Worm (Caenorhabditis elegans): ENCODE measurements around the gene emb-8.
"Not testable (repeated sequence)": the region's sequence is repeated elsewhere in the genome, so short reads cannot be mapped to it uniquely, and the experiment has no call there.

emb-8 gene

DNA sequence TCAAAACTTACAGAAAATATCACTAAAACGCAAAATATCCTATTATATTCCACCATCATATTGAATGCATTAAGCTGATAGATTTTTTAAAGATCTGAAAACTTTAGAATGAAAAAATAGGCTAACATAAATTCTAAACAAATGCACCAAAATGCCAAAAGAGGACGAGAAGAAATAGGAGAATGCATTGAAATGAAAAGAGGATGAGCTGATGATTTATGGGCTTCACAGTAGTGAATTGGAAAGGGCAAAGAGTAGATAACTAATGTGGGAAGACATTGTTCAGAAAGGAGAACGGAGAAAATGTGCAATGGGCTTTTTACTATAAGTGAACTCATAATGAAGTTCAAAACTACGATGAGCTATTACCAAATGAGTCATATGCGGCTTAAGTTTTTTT is 18.0 kb upstream of the emb-8 start, which contains the start of gene cutl-19:
Gene cutl-19 (minus strand): TSS at position 101 of the 400 bp plus-strand sequence.
- TF ChIP-seq gmeb-1 (tag; optimal IDR thresholded peaks at IDR 0.05): no peak
- TF ChIP-seq nhr-11 (tag; optimal IDR thresholded peaks at IDR 0.05): no peak
- no peak for TF ChIP-seq nhr-129 (tag; optimal IDR thresholded peaks at IDR 0.05)
- TF ChIP-seq zag-1 (tag; optimal IDR thresholded peaks at IDR 0.05): no peak
- no peak for TF ChIP-seq C34F6.9 (tag; optimal IDR thresholded peaks at IDR 0.05)
- no peak for TF ChIP-seq ztf-1 (GFP tag; conservative IDR thresholded peaks at IDR 0.05)
- TF ChIP-seq Y55F3AM.14 (GFP tag; optimal IDR thresholded peaks at IDR 0.05): no peak
- TF ChIP-seq aly-2 (tag; optimal IDR thresholded peaks at IDR 0.05): no peak
- no peak for TF ChIP-seq ztf-11 (tag; optimal IDR thresholded peaks at IDR 0.05)
- no peak for TF ChIP-seq lsy-2 (tag; optimal IDR thresholded peaks at IDR 0.05)
- TF ChIP-seq peb-1 (tag; optimal IDR thresholded peaks at IDR 0.05): no peak
- TF ChIP-seq ztf-4 (tag; optimal IDR thresholded peaks at IDR 0.05): no peak
- no peak for TF ChIP-seq alr-1 (tag; optimal IDR thresholded peaks at IDR 0.05)
- TF ChIP-seq lin-11 (tag; optimal IDR thresholded peaks at IDR 0.05): no peak
- TF ChIP-seq sma-3 (GFP tag; optimal IDR thresholded peaks at IDR 0.05): no peak
- no peak for TF ChIP-seq sem-4 (tag; optimal IDR thresholded peaks at IDR 0.05)
- no peak for TF ChIP-seq ceh-82 (tag; optimal IDR thresholded peaks at IDR 0.05)
- no peak for TF ChIP-seq dmd-4 (tag; optimal IDR thresholded peaks at IDR 0.05)
- TF ChIP-seq elt-3 (tag; optimal IDR thresholded peaks at IDR 0.05): no peak
- TF ChIP-seq crh-2 (tag; optimal IDR thresholded peaks at IDR 0.05): no peak

ce11 chrIII:5215375-5215774 is 15.9 kb upstream of the emb-8 start, which contains the start of gene ZC155.4:
Gene ZC155.4 (minus strand): TSS chrIII:5215475.
- TF ChIP-seq mdl-1 (tag; optimal IDR thresholded peaks at IDR 0.05) (no peak), dmd-4 (tag; optimal IDR thresholded peaks at IDR 0.05) (no peak), mab-5 (tag; optimal IDR thresholded peaks at IDR 0.05) (no peak), C34F6.9 (tag; optimal IDR thresholded peaks at IDR 0.05) (no peak), unc-39 (tag; optimal IDR thresholded peaks at IDR 0.05) (no peak), skn-1 (tag; optimal IDR thresholded peaks at IDR 0.05) (no peak), lsy-2 (tag; optimal IDR thresholded peaks at IDR 0.05) (no peak), ZK546.5 (tag; optimal IDR thresholded peaks at IDR 0.05) (no peak), sma-9 (GFP tag; optimal IDR thresholded peaks at IDR 0.05) (no peak), sma-9 (tag; optimal IDR thresholded peaks at IDR 0.05) (no peak), F13H6.1 (tag; optimal IDR thresholded peaks at IDR 0.05) (no peak), nhr-25 (tag; optimal IDR thresholded peaks at IDR 0.05) (no peak), nhr-12 (tag; optimal IDR thresholded peaks at IDR 0.05) (no peak), nhr-11 (tag; optimal IDR thresholded peaks at IDR 0.05) (no peak), nhr-237 (tag; optimal IDR thresholded peaks at IDR 0.05) (no peak), fos-1 (tag; optimal IDR thresholded peaks at IDR 0.05) (no peak), zag-1 (tag; optimal IDR thresholded peaks at IDR 0.05) (no peak)

DNA sequence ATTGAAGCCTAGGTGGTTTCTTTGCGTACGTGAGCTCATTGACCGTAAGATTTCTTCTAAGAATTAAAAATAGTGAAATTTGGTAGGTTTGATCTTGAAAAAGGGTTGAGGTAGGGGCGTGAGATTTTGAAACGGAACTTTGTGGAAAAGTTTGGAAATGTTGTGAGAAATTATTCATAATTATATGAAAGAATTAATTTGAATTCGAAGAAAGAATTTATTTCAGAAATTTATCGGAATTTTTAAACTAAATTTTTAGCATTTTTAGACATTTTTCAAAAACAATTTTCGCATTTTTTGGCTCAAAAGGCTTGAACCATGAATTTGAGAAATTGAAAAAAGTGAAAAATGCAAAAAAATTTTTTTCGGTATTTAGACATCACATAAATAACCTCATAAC is 14.7 kb upstream of the emb-8 start:
- TF ChIP-seq aly-2 (tag; optimal IDR thresholded peaks at IDR 0.05): no peak

DNA sequence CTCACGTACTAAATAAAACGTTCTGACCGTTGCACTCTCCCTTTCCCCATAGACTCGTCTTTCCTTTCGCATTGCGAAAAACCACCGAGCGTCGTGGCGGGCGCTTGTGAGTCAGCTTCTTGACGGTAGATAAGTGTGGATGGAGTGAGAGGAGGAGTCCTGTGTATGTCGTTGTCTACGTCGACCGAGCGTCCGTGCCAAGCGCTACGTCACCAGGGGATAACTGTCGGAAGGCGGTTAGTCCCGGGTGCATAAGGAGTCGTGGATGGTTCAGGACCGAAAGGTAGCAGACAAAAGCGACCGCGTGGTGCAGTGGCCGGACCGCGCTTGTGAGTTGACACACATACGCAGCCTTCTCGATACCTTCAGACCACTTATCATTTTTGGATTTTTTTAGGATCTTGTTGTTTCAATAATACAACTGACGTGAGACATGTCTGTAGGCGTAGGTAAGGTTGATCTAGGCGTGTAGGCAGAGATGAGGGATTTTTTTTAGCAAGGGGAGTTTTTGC is 11.7 kb upstream of the emb-8 start:
- peak; percentile 7 for TF ChIP-seq egl-27 (tag; optimal IDR thresholded peaks at IDR 0.05)
- TF ChIP-seq nhr-129 (tag; optimal IDR thresholded peaks at IDR 0.05): peak; percentile 37
- peak; percentile 21 for TF ChIP-seq gmeb-1 (tag; optimal IDR thresholded peaks at IDR 0.05)
- peak in 1 of 2 experiments; percentile 58 for TF ChIP-seq lsy-2 (tag; optimal IDR thresholded peaks at IDR 0.05)
- TF ChIP-seq F13H6.1 (tag; optimal IDR thresholded peaks at IDR 0.05): peak; percentile 58
- peak; percentile 10 for TF ChIP-seq unc-55 (GFP tag; optimal IDR thresholded peaks at IDR 0.05)
- peak; percentile 65 for TF ChIP-seq nhr-21 (tag; optimal IDR thresholded peaks at IDR 0.05)
- peak; percentile 25 for TF ChIP-seq lin-13 (GFP tag; optimal IDR thresholded peaks at IDR 0.05)
- peak; percentile 63 for TF ChIP-seq fos-1 (tag; optimal IDR thresholded peaks at IDR 0.05)
- peak; percentile 52 for TF ChIP-seq sma-9 (GFP tag; optimal IDR thresholded peaks at IDR 0.05)
- not testable (repeated sequence) for TF ChIP-seq sma-9 (tag; optimal IDR thresholded peaks at IDR 0.05)
- peak; percentile 18 for TF ChIP-seq crh-2 (tag; optimal IDR thresholded peaks at IDR 0.05)

DNA sequence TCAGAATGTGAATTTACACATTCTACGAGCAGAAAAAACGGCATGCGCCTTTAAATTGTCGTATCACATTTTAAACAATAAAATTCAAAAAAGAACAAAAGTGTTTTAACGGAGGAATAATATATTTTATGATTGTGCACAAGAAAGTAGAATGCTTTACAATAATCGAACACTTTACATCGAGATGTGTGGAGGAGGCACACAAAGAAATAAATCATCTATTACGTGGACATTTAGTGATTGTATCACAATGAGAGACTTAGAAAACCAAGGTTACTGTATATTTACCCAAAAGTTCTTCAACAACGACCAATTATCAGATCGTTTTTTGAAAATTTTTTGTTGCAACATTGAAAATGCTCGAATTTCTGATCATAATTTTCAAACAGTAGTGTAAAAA is 10.8 kb upstream of the emb-8 start:
- TF ChIP-seq unc-55 (GFP tag; optimal IDR thresholded peaks at IDR 0.05) (no peak), ztf-11 (tag; optimal IDR thresholded peaks at IDR 0.05) (no peak), nhr-12 (tag; optimal IDR thresholded peaks at IDR 0.05) (no peak), lin-39 (tag; optimal IDR thresholded peaks at IDR 0.05) (no peak), nhr-21 (tag; optimal IDR thresholded peaks at IDR 0.05) (no peak), snpc-4 (tag; optimal IDR thresholded peaks at IDR 0.05) (no peak), nhr-10 (tag; optimal IDR thresholded peaks at IDR 0.05) (no peak), lin-13 (GFP tag; optimal IDR thresholded peaks at IDR 0.05) (no peak), nhr-237 (tag; optimal IDR thresholded peaks at IDR 0.05) (no peak)
